Fruit fly (Drosophila melanogaster) whole organism, embryonic: ENCODE measurements around the gene Sgt1.

Experiments used
- ATbp ChIP-seq: fragments of 200-800 bp; sonication (Bioruptor generic); optimal IDR thresholded peaks from 2 replicates; lab custom pipeline; 2017; ENCODE audit warnings: missing biosample characterization, mild to moderate bottlenecking, missing genetic modification characterization, missing genetic modification reagents
- Aef1 ChIP-seq: fragments of 200-800 bp; sonication (Bioruptor generic); IDR thresholded peaks from 3 replicates; pipeline ENCODE4 v1.3.6; 2022; ENCODE audit warnings: missing biosample characterization, missing genetic modification characterization
- Bteb2 ChIP-seq: fragments of 200-800 bp; sonication (Bioruptor generic); optimal IDR thresholded peaks from 2 replicates; lab custom pipeline; 2016; ENCODE audit warnings: missing biosample characterization, missing genetic modification characterization
- C15 ChIP-seq: fragments of 200-800 bp; sonication (Bioruptor generic); IDR thresholded peaks from 3 replicates; pipeline ENCODE4 v1.3.6; 2022; ENCODE audit warnings: missing biosample characterization, missing genetic modification characterization
- CG10654 ChIP-seq: fragments of 200-800 bp; sonication (Bioruptor generic); optimal IDR thresholded peaks from 2 replicates; lab custom pipeline; 2016; ENCODE audit warnings: missing biosample characterization, missing genetic modification characterization
- CG10959 ChIP-seq: fragments of 200-800 bp; sonication (Bioruptor generic); IDR thresholded peaks from 2 replicates; pipeline ENCODE4 v1.3.6; 2022; ENCODE audit warnings: missing biosample characterization, missing genetic modification characterization
- CG11247 ChIP-seq: fragments of 200-800 bp; sonication (Bioruptor generic); IDR thresholded peaks from 2 replicates; pipeline ENCODE4 v1.3.6; 2022; ENCODE audit warnings: missing biosample characterization, missing genetic modification characterization
- CG2202 ChIP-seq: fragments of 200-800 bp; sonication (Bioruptor generic); optimal IDR thresholded peaks from 2 replicates; lab custom pipeline; 2018; ENCODE audit warnings: missing biosample characterization, mild to moderate bottlenecking, missing genetic modification characterization
- CG2712 ChIP-seq: fragments of 200-800 bp; optimal IDR thresholded peaks from 3 replicates; lab custom pipeline; 2019; ENCODE audit warnings: missing biosample characterization, mild to moderate bottlenecking, missing genetic modification characterization, moderate library complexity
- CG34224 ChIP-seq: fragments of 200-800 bp; sonication (Bioruptor generic); IDR thresholded peaks from 3 replicates; pipeline ENCODE4 v1.3.6; 2022; ENCODE audit warnings: missing biosample characterization, missing genetic modification characterization; ENCODE audit not compliant: partially characterized antibody
- CG42726 ChIP-seq: fragments of 200-800 bp; sonication (Bioruptor generic); IDR thresholded peaks from 2 replicates; pipeline ENCODE4 v1.3.6; 2022; ENCODE audit warnings: missing biosample characterization, missing genetic modification characterization; ENCODE audit not compliant: partially characterized antibody
- CG4360 ChIP-seq: fragments of 200-800 bp; sonication (Bioruptor generic); IDR thresholded peaks from 2 replicates; pipeline ENCODE4 v1.3.6; 2022; ENCODE audit warnings: missing biosample characterization, missing genetic modification characterization
- CG43689 ChIP-seq: fragments of 200-800 bp; sonication (Bioruptor generic); IDR thresholded peaks from 2 replicates; pipeline ENCODE4 v1.3.6; 2022; ENCODE audit warnings: missing biosample characterization, missing genetic modification characterization
- CG4730 ChIP-seq: fragments of 200-800 bp; sonication (Bioruptor generic); IDR thresholded peaks from 2 replicates; pipeline ENCODE4 v1.3.6; 2022; ENCODE audit warnings: missing biosample characterization, missing genetic modification characterization
- CG6654 ChIP-seq: fragments of 200-800 bp; sonication (Bioruptor generic); optimal IDR thresholded peaks from 2 replicates; lab custom pipeline; 2017; ENCODE audit warnings: missing biosample characterization, mild to moderate bottlenecking, missing genetic modification characterization
- CG9437 ChIP-seq: fragments of 200-800 bp; sonication (Bioruptor generic); optimal IDR thresholded peaks from 2 replicates; lab custom pipeline; 2018; ENCODE audit warnings: missing biosample characterization, mild to moderate bottlenecking, missing genetic modification characterization
- CG9817 ChIP-seq: fragments of 200-800 bp; sonication (Bioruptor generic); optimal IDR thresholded peaks from 2 replicates; lab custom pipeline; 2018; ENCODE audit warnings: missing biosample characterization, mild to moderate bottlenecking, missing genetic modification characterization, moderate library complexity
- D19B ChIP-seq: fragments of 200-800 bp; sonication (Bioruptor generic); optimal IDR thresholded peaks from 2 replicates; lab custom pipeline; 2017; ENCODE audit warnings: missing biosample characterization, mild to moderate bottlenecking, missing genetic modification characterization
- Dip3 ChIP-seq: fragments of 200-800 bp; sonication (Bioruptor generic); optimal IDR thresholded peaks from 3 replicates; lab custom pipeline; 2016; ENCODE audit warnings: missing biosample characterization, missing genetic modification characterization
- Gug ChIP-seq: fragments of 200-800 bp; sonication (Bioruptor generic); IDR thresholded peaks from 4 replicates; pipeline ENCODE4 v1.3.6; 2022; ENCODE audit warnings: missing biosample characterization, missing genetic modification characterization
- HLHmδ ChIP-seq: fragments of 200-800 bp; sonication (Bioruptor generic); optimal IDR thresholded peaks from 2 replicates; lab custom pipeline; 2018; ENCODE audit warnings: missing biosample characterization, mild to moderate bottlenecking, missing genetic modification characterization, moderate library complexity
- Hmx ChIP-seq: fragments of 200-800 bp; sonication (Bioruptor generic); optimal IDR thresholded peaks from 2 replicates; lab custom pipeline; 2016; ENCODE audit warnings: missing biosample characterization, missing genetic modification characterization
- Lpt ChIP-seq: fragments of >200 bp; optimal IDR thresholded peaks from 2 replicates; lab custom pipeline; 2018; ENCODE audit warnings: missing biosample characterization, missing genetic modification characterization
- Med ChIP-seq: fragments of 200-800 bp; sonication (Bioruptor generic); peaks from one replicate; lab custom pipeline; 2016; ENCODE audit warnings: missing biosample characterization, missing genetic modification characterization, mild to moderate bottlenecking, inconsistent platforms, moderate library complexity
- NK7.1 ChIP-seq: fragments of 200-800 bp; sonication (Bioruptor generic); optimal IDR thresholded peaks from 3 replicates; lab custom pipeline; 2016; ENCODE audit warnings: missing biosample characterization, missing genetic modification characterization
- Neu2 ChIP-seq: fragments of 200-800 bp; sonication (Bioruptor generic); optimal IDR thresholded peaks from 3 replicates; lab custom pipeline; 2016; ENCODE audit warnings: missing biosample characterization, missing genetic modification characterization, borderline replicate concordance
- cato ChIP-seq: fragments of 200-800 bp; sonication (Bioruptor generic); optimal IDR thresholded peaks from 2 replicates; lab custom pipeline; 2016; ENCODE audit warnings: missing biosample characterization, missing genetic modification characterization, borderline replicate concordance
- ci ChIP-seq: fragments of 200-800 bp; sonication (Bioruptor generic); IDR thresholded peaks from 3 replicates; pipeline ENCODE4 v1.3.6; 2022; ENCODE audit warnings: missing biosample characterization, missing genetic modification characterization
- dpn ChIP-seq, 2 experiments: fragments of 200-800 bp; sonication (Bioruptor generic); optimal IDR thresholded peaks; 3 replicates each; lab custom pipeline; 2016; ENCODE audit warnings: missing biosample characterization in 2 of 2, missing genetic modification characterization in 2 of 2
- ewg ChIP-seq: fragments of 200-800 bp; sonication (Bioruptor generic); optimal IDR thresholded peaks from 3 replicates; lab custom pipeline; 2017; ENCODE audit warnings: mild to moderate bottlenecking, missing biosample characterization, missing genetic modification reagents, missing genetic modification characterization
- exex ChIP-seq: fragments of 200-800 bp; sonication (Bioruptor generic); optimal IDR thresholded peaks from 4 replicates; lab custom pipeline; 2018; ENCODE audit warnings: missing biosample characterization, mild to moderate bottlenecking, missing genetic modification characterization, moderate library complexity
- fd102C ChIP-seq: fragments of 200-800 bp; sonication (Bioruptor generic); optimal IDR thresholded peaks from 2 replicates; lab custom pipeline; 2018; ENCODE audit warnings: missing biosample characterization, mild to moderate bottlenecking, missing genetic modification characterization, moderate library complexity
- gt ChIP-seq: fragments of 200-800 bp; sonication (Bioruptor generic); IDR thresholded peaks from 2 replicates; pipeline ENCODE4 v1.3.6; 2022; ENCODE audit warnings: missing biosample characterization, missing genetic modification characterization
- knrl ChIP-seq: fragments of 200-800 bp; sonication (Bioruptor generic); IDR thresholded peaks from 3 replicates; pipeline ENCODE4 v1.3.6; 2022; ENCODE audit warnings: missing biosample characterization, missing genetic modification characterization; ENCODE audit not compliant: partially characterized antibody
- lov ChIP-seq, 2 experiments: fragments of 200-800 bp in 1 of 2; fragments of >200 bp in 1 of 2; sonication (Bioruptor generic) in 1 of 2; IDR thresholded peaks in 1 of 2; optimal IDR thresholded peaks in 1 of 2; 2 replicates in 1 of 2; 3 replicates in 1 of 2; pipeline versions ENCODE4 v1.3.6 to Lab custom; 2017 to 2022; ENCODE audit warnings: missing biosample characterization in 1 of 2, missing genetic modification characterization in 1 of 2
- mirr ChIP-seq: fragments of 200-800 bp; sonication (Bioruptor generic); optimal IDR thresholded peaks from 3 replicates; lab custom pipeline; 2018; ENCODE audit warnings: missing biosample characterization, mild to moderate bottlenecking, missing genetic modification characterization
- nau ChIP-seq: fragments of 200-800 bp; sonication (Bioruptor generic); optimal IDR thresholded peaks from 3 replicates; lab custom pipeline; 2017; ENCODE audit warnings: missing biosample characterization, mild to moderate bottlenecking, missing genetic modification characterization, missing genetic modification reagents
- oc ChIP-seq: fragments of 200-800 bp; sonication (Bioruptor generic); optimal IDR thresholded peaks from 2 replicates; lab custom pipeline; 2018; ENCODE audit warnings: missing biosample characterization, mild to moderate bottlenecking, missing genetic modification characterization, moderate library complexity
- org-1 ChIP-seq: fragments of 200-800 bp; sonication (Bioruptor generic); optimal IDR thresholded peaks from 2 replicates; lab custom pipeline; 2017; ENCODE audit warnings: missing biosample characterization, missing genetic modification characterization
- peb ChIP-seq: fragments of 200-800 bp; sonication (Bioruptor generic); IDR thresholded peaks from 2 replicates; pipeline ENCODE4 v1.3.6; 2022; ENCODE audit warnings: missing biosample characterization, missing genetic modification characterization
- sc ChIP-seq, 3 experiments: fragments of >200 bp in 2 of 3; fragments of 200-800 bp in 1 of 3; sonication (Bioruptor generic) in 1 of 3; optimal IDR thresholded peaks; 2 replicates in 2 of 3; 3 replicates in 1 of 3; lab custom pipeline; 2017; ENCODE audit warnings: mild to moderate bottlenecking in 1 of 3, missing biosample characterization in 1 of 3, missing genetic modification characterization in 1 of 3, missing genetic modification reagents in 1 of 3
- sd ChIP-seq: fragments of 200-800 bp; sonication (Bioruptor generic); optimal IDR thresholded peaks from 3 replicates; lab custom pipeline; 2018; ENCODE audit warnings: missing biosample characterization, mild to moderate bottlenecking, missing genetic modification characterization, moderate library complexity
- sisA ChIP-seq: fragments of 200-800 bp; sonication (Bioruptor generic); IDR thresholded peaks from 2 replicates; pipeline ENCODE4 v1.3.6; 2022; ENCODE audit warnings: missing biosample characterization, missing genetic modification characterization
- stc ChIP-seq: fragments of 200-800 bp; sonication (Bioruptor generic); IDR thresholded peaks from 2 replicates; pipeline ENCODE4 v1.3.6; 2022; ENCODE audit warnings: missing biosample characterization, missing genetic modification characterization
- tio ChIP-seq: fragments of 200-800 bp; sonication (Bioruptor generic); optimal IDR thresholded peaks from 2 replicates; lab custom pipeline; 2017; ENCODE audit warnings: missing biosample characterization, missing genetic modification characterization, inconsistent platforms
- trh ChIP-seq: fragments of 200-800 bp; sonication (Bioruptor generic); optimal IDR thresholded peaks from 2 replicates; lab custom pipeline; 2016; ENCODE audit warnings: missing biosample characterization, missing genetic modification characterization
- unc-4 ChIP-seq: fragments of 200-800 bp; sonication (Bioruptor generic); IDR thresholded peaks from 2 replicates; pipeline ENCODE4 v1.3.6; 2022; ENCODE audit warnings: missing biosample characterization, missing genetic modification characterization; ENCODE audit not compliant: partially characterized antibody
- unpg ChIP-seq: fragments of 200-800 bp; sonication (Bioruptor generic); optimal IDR thresholded peaks from 3 replicates; lab custom pipeline; 2018; ENCODE audit warnings: missing biosample characterization, mild to moderate bottlenecking, missing genetic modification characterization, moderate library complexity

The Sgt1 gene

DNA sequence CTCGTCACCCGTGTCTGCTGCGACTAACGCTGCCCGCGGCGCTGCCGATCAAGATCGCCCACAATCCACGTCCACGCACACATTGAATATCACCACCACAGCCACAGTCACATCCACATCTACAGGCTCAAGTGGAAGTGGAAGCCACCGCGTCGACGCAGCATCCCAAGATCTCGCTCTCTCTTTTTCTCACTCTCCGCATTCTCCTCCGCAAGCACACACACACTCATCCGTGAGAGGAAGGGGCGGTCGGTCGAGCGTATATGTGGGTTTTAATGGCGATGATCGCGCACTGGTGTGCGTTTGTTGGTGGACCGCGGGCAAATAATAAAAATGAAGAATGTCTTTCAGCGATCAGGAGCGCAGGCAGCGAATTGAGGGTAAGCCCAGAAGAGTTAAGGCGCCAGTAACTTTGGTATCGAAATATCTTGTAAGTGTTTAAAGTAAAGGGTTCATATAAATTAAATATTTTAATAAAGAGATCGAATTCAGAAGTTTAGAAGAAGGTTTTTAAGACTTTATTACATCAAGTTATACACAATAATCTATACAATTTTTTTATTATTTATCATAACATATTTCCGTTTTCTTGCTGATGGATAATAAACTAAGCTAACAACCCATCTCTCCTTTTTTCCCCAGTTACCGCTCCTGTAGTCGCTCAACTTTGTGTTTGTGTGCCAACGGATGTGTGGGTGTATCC is 28.8 kb upstream of the Sgt1 start, which contains the start of gene Poxm (continued):
- peak; percentile 65 for TF ChIP-seq CG2202 (tag; lab: Kevin White, UChicago)
- TF ChIP-seq fd102C: peak; percentile 1
- peak; percentile 87 for TF ChIP-seq CG10654
- peak; percentile 69; the same call in 2 of the 3 replicates for TF ChIP-seq knrl
- peak; percentile 86 for TF ChIP-seq ewg
- peak; percentile 78 for TF ChIP-seq CG6654 (GFP tag; lab: Kevin White, UChicago)
- peak; percentile 90; the same call in 2 of the 3 replicates for TF ChIP-seq Aef1 (GFP tag; lab: Robert Waterston, UW)
- peak; percentile 83 for TF ChIP-seq gt (GFP tag; lab: Robert Waterston, UW)
- peak; percentile 87 for TF ChIP-seq CG9817 (tag; lab: Kevin White, UChicago)
- TF ChIP-seq trh (GFP tag; lab: Kevin White, UChicago): peak; percentile 80
- TF ChIP-seq tio (GFP tag; lab: Kevin White, UChicago): peak; percentile 88
- peak; percentile 65 for TF ChIP-seq D19B
- no peak for TF ChIP-seq Lpt (GFP tag; lab: Kevin White, UChicago)
- peak; percentile 82 for TF ChIP-seq sd (tag; lab: Kevin White, UChicago)
- peak; percentile 96 for TF ChIP-seq CG2712 (tag; lab: Kevin White, UChicago)
- peak; percentile 93 for TF ChIP-seq sisA (GFP tag; lab: Robert Waterston, UW)
- peak; percentile 89 for TF ChIP-seq cato
- TF ChIP-seq HLHmδ (GFP tag; lab: Kevin White, UChicago): no peak
- no peak for TF ChIP-seq Neu2 (GFP tag; lab: Kevin White, UChicago)
- peak; percentile 85 for TF ChIP-seq unpg (GFP tag; lab: Kevin White, UChicago)
- no peak for TF ChIP-seq mirr (GFP tag; lab: Kevin White, UChicago)
- TF ChIP-seq Bteb2 (GFP tag; lab: Kevin White, UChicago): peak; percentile 19
- peak; percentile 10 for TF ChIP-seq CG4360 (GFP tag; lab: Robert Waterston, UW)
- 0 out of 3 replicates have a peak, but pooled peaks have one; percentile 27 for TF ChIP-seq CG34224 (GFP tag; lab: Robert Waterston, UW)
- peak; percentile 81 for TF ChIP-seq stc (GFP tag; lab: Robert Waterston, UW)
- no peak for TF ChIP-seq unc-4 (GFP tag; lab: Robert Waterston, UW)
- peak; percentile 26; the same call in 1 of the 2 replicates for TF ChIP-seq CG43689 (GFP tag; lab: Robert Waterston, UW)
- 0 out of 3 replicates have a peak, but pooled peaks have one; percentile 28 for TF ChIP-seq ci (GFP tag; lab: Robert Waterston, UW)
- no peak for TF ChIP-seq C15 (GFP tag; lab: Robert Waterston, UW)
- TF ChIP-seq dpn (GFP tag; optimal IDR thresholded peaks at IDR 0.05; lab: Kevin White, UChicago): peak; percentile 81 to 86
- peak; percentile 82 for TF ChIP-seq CG4730 (GFP tag; lab: Robert Waterston, UW)
- no peak for TF ChIP-seq CG42726
- TF ChIP-seq lov (optimal IDR thresholded peaks at IDR 0.05; lab: Kevin White, UChicago): no peak
- no peak for TF ChIP-seq lov (GFP tag; IDR thresholded peaks at IDR 0.05; lab: Robert Waterston, UW)
- peak; percentile 30 for TF ChIP-seq Hmx (GFP tag; lab: Kevin White, UChicago)
- peak; percentile 81 for TF ChIP-seq ATbp (GFP tag; lab: Kevin White, UChicago)
- peak; percentile 86 for TF ChIP-seq CG9437 (GFP tag; lab: Kevin White, UChicago)
- no peak for TF ChIP-seq sc (optimal IDR thresholded peaks at IDR 0.05; lab: Kevin White, UChicago)
- peak; percentile 91 for TF ChIP-seq sc (GFP tag; optimal IDR thresholded peaks at IDR 0.05; lab: Kevin White, UChicago)
- peak; percentile 19 for TF ChIP-seq Dip3 (GFP tag; lab: Kevin White, UChicago)
- peak; percentile 87 for TF ChIP-seq org-1
- TF ChIP-seq peb: peak; percentile 73
- TF ChIP-seq Gug (GFP tag; lab: Robert Waterston, UW): peak; percentile 94
- peak; percentile 24 for TF ChIP-seq exex (tag; lab: Kevin White, UChicago)
- peak; percentile 78 for TF ChIP-seq nau
- TF ChIP-seq Med (GFP tag; lab: Kevin White, UChicago): peak; percentile 90
- TF ChIP-seq NK7.1 (GFP tag; lab: Kevin White, UChicago): no peak
- TF ChIP-seq CG10959 (GFP tag; lab: Robert Waterston, UW): peak; percentile 87
- peak; percentile 63 for TF ChIP-seq CG11247
- TF ChIP-seq oc: peak; percentile 78
